Worm (Caenorhabditis elegans) whole organism, L1 larva: ENCODE data around the gene C32D5.8.

ENCODE experiments used
- C34B4.2 ChIP-seq: sonication (generic microtip); optimal IDR thresholded peaks from 2 replicates; lab custom pipeline; 2017; ENCODE audit warnings: mild to moderate bottlenecking, missing genetic modification characterization, missing compliant biosample characterization
- F16B12.6 ChIP-seq: fragments of 150-350 bp; optimal IDR thresholded peaks from 2 replicates; lab custom pipeline; 2014; ENCODE audit warnings: missing biosample characterization, missing genetic modification characterization
- alr-1 ChIP-seq: fragments of 200-800 bp; sonication (Bioruptor generic); optimal IDR thresholded peaks from 2 replicates; lab custom pipeline; 2018; ENCODE audit warnings: borderline replicate concordance, mild to moderate bottlenecking, missing genetic modification characterization, missing compliant biosample characterization
- aly-2 ChIP-seq: fragments of 150-350 bp; optimal IDR thresholded peaks from 2 replicates; lab custom pipeline; 2014; ENCODE audit warnings: missing biosample characterization, missing genetic modification characterization
- ama-1 ChIP-seq: fragments of 150-350 bp; optimal IDR thresholded peaks from 2 replicates; lab custom pipeline; 2014
- blmp-1 ChIP-seq: fragments of 150-350 bp; optimal IDR thresholded peaks from 2 replicates; lab custom pipeline; 2014; ENCODE audit warnings: missing biosample characterization, missing genetic modification characterization
- ceh-8 ChIP-seq: fragments of 200-800 bp; sonication (Bioruptor generic); optimal IDR thresholded peaks from 2 replicates; lab custom pipeline; 2018; ENCODE audit warnings: mild to moderate bottlenecking, missing genetic modification characterization, moderate library complexity, missing compliant biosample characterization
- ceh-90 ChIP-seq: sonication (generic microtip); optimal IDR thresholded peaks from 2 replicates; lab custom pipeline; 2016; ENCODE audit warnings: missing genetic modification characterization, missing compliant biosample characterization
- ces-1 ChIP-seq: fragments of 150-350 bp; optimal IDR thresholded peaks from 2 replicates; lab custom pipeline; 2014; ENCODE audit warnings: missing biosample characterization, missing genetic modification reagents, missing genetic modification characterization
- dpl-1 ChIP-seq, 3 experiments: fragments of 150-350 bp in 2 of 3; sonication (generic microtip) in 1 of 3; optimal IDR thresholded peaks; 2 replicates each; lab custom pipeline; 2014 to 2017; ENCODE audit warnings: missing biosample characterization in 3 of 3, missing genetic modification characterization in 3 of 3, missing genetic modification reagents in 3 of 3
- dsc-1 ChIP-seq: sonication (generic microtip); optimal IDR thresholded peaks from 2 replicates; lab custom pipeline; 2016; ENCODE audit warnings: mild to moderate bottlenecking, missing genetic modification characterization, missing compliant biosample characterization
- elt-2 ChIP-seq: sonication (generic microtip); optimal IDR thresholded peaks from 2 replicates; lab custom pipeline; 2016; ENCODE audit warnings: missing genetic modification characterization, mild to moderate bottlenecking, inconsistent platforms, missing compliant biosample characterization, missing genetic modification reagents
- elt-3 ChIP-seq, 6 experiments: fragments of 150-350 bp in 1 of 6; sonication (generic microtip); optimal IDR thresholded peaks; 2 replicates each; lab custom pipeline; 2017 to 2018; ENCODE audit warnings: missing biosample characterization in 6 of 6, missing genetic modification characterization in 6 of 6, inconsistent platforms in 1 of 6
- ets-5 ChIP-seq: fragments of 200-800 bp; sonication (Bioruptor generic); IDR thresholded peaks from 2 replicates; pipeline ENCODE4 v1.3.6; 2022; ENCODE audit warnings: missing genetic modification characterization, missing compliant biosample characterization
- fkh-8 ChIP-seq: sonication (generic microtip); optimal IDR thresholded peaks from 2 replicates; lab custom pipeline; 2016; ENCODE audit warnings: mild to moderate bottlenecking, missing genetic modification characterization, missing compliant biosample characterization
- hlh-17 ChIP-seq: fragments of 200-800 bp; sonication (Bioruptor generic); optimal IDR thresholded peaks from 2 replicates; lab custom pipeline; 2018; ENCODE audit warnings: missing genetic modification characterization, mild to moderate bottlenecking, missing compliant biosample characterization, moderate library complexity, borderline replicate concordance
- hlh-4 ChIP-seq: sonication (generic microtip); optimal IDR thresholded peaks from 2 replicates; lab custom pipeline; 2016; ENCODE audit warnings: mild to moderate bottlenecking, missing genetic modification characterization, missing compliant biosample characterization
- isw-1 ChIP-seq: fragments of 200-800 bp; sonication (Bioruptor generic); IDR thresholded peaks from 2 replicates; pipeline ENCODE4 v1.3.6; 2022; ENCODE audit warnings: missing genetic modification characterization, missing compliant biosample characterization
- lin-13 ChIP-seq: fragments of 150-350 bp; optimal IDR thresholded peaks from 2 replicates; lab custom pipeline; 2014; ENCODE audit warnings: missing biosample characterization, missing genetic modification reagents, missing genetic modification characterization
- lir-3 ChIP-seq: sonication (generic microtip); optimal IDR thresholded peaks from 2 replicates; lab custom pipeline; 2016; ENCODE audit warnings: mild to moderate bottlenecking, missing genetic modification characterization, moderate library complexity, missing compliant biosample characterization; ENCODE audit not compliant: poor library complexity
- mab-9 ChIP-seq: fragments of 200-800 bp; sonication (Bioruptor generic); IDR thresholded peaks from 2 replicates; pipeline ENCODE4 v1.3.6; 2022; ENCODE audit warnings: missing genetic modification reagents, missing genetic modification characterization, missing compliant biosample characterization
- mdl-1 ChIP-seq, 2 experiments: fragments of 150-350 bp; optimal IDR thresholded peaks; 2 replicates each; lab custom pipeline; 2014 to 2017; ENCODE audit warnings: missing biosample characterization in 2 of 2, missing genetic modification characterization in 2 of 2, inconsistent platforms in 1 of 2
- nhr-11 ChIP-seq: fragments of 150-350 bp; optimal IDR thresholded peaks from 2 replicates; lab custom pipeline; 2014; ENCODE audit warnings: missing biosample characterization, missing genetic modification characterization
- nhr-47 ChIP-seq: sonication (generic microtip); optimal IDR thresholded peaks from 2 replicates; lab custom pipeline; 2016; ENCODE audit warnings: mild to moderate bottlenecking, missing genetic modification characterization, moderate library complexity, missing compliant biosample characterization
- nhr-77 ChIP-seq: fragments of 150-350 bp; optimal IDR thresholded peaks from 2 replicates; lab custom pipeline; 2014; ENCODE audit warnings: missing biosample characterization, missing genetic modification characterization
- nhr-85 ChIP-seq: sonication (generic microtip); peaks from one replicate; lab custom pipeline; 2016; ENCODE audit warnings: missing genetic modification characterization, inconsistent platforms, missing compliant biosample characterization
- nhr-90 ChIP-seq: sonication (generic microtip); optimal IDR thresholded peaks from 2 replicates; lab custom pipeline; 2016; ENCODE audit warnings: mild to moderate bottlenecking, missing genetic modification characterization, missing compliant biosample characterization; ENCODE audit not compliant: poor library complexity
- pag-3 ChIP-seq: sonication (generic microtip); optimal IDR thresholded peaks from 2 replicates; lab custom pipeline; 2017; ENCODE audit warnings: missing genetic modification characterization, mild to moderate bottlenecking, missing compliant biosample characterization, antibody characterized with exemption, borderline replicate concordance; ENCODE audit not compliant: insufficient read depth
- pax-3 ChIP-seq: fragments of 200-800 bp; sonication (Bioruptor generic); optimal IDR thresholded peaks from 2 replicates; lab custom pipeline; 2018; ENCODE audit warnings: mild to moderate bottlenecking, missing genetic modification characterization, moderate library complexity, missing compliant biosample characterization
- pqm-1 ChIP-seq: sonication (generic microtip); optimal IDR thresholded peaks from 3 replicates; lab custom pipeline; 2017; ENCODE audit warnings: missing biosample characterization, missing genetic modification characterization
- snu-23 ChIP-seq: sonication (generic microtip); optimal IDR thresholded peaks from 2 replicates; lab custom pipeline; 2016; ENCODE audit warnings: missing genetic modification characterization, missing compliant biosample characterization
- sox-4 ChIP-seq: sonication (generic microtip); optimal IDR thresholded peaks from 2 replicates; lab custom pipeline; 2016; ENCODE audit warnings: missing genetic modification characterization, missing compliant biosample characterization
- sptf-1 ChIP-seq: fragments of 150-350 bp; optimal IDR thresholded peaks from 2 replicates; lab custom pipeline; 2014; ENCODE audit warnings: missing biosample characterization, missing genetic modification characterization
- sup-37 ChIP-seq: fragments of 200-800 bp; sonication (Bioruptor generic); optimal IDR thresholded peaks from 2 replicates; lab custom pipeline; 2018; ENCODE audit warnings: mild to moderate bottlenecking, missing genetic modification characterization, missing compliant biosample characterization
- swsn-7 ChIP-seq: sonication (generic microtip); optimal IDR thresholded peaks from 2 replicates; lab custom pipeline; 2016; ENCODE audit warnings: missing genetic modification characterization, missing compliant biosample characterization
- tbx-2 ChIP-seq: sonication (generic microtip); optimal IDR thresholded peaks from 2 replicates; lab custom pipeline; 2016; ENCODE audit warnings: missing genetic modification characterization, missing compliant biosample characterization
- unc-130 ChIP-seq: fragments of 150-350 bp; optimal IDR thresholded peaks from 2 replicates; lab custom pipeline; 2017; ENCODE audit warnings: missing biosample characterization, missing genetic modification characterization, inconsistent platforms
- vab-15 ChIP-seq: sonication (generic microtip); optimal IDR thresholded peaks from 2 replicates; lab custom pipeline; 2017; ENCODE audit warnings: missing genotype, mild to moderate bottlenecking, missing genetic modification characterization, missing compliant biosample characterization
- xbp-1 ChIP-seq: sonication (generic microtip); optimal IDR thresholded peaks from 2 replicates; lab custom pipeline; 2016; ENCODE audit warnings: missing genetic modification characterization, missing compliant biosample characterization
- zag-1 ChIP-seq: fragments of 150-350 bp; optimal IDR thresholded peaks from 2 replicates; lab custom pipeline; 2014; ENCODE audit warnings: missing biosample characterization, missing genetic modification characterization
- zip-4 ChIP-seq: fragments of 200-800 bp; sonication (Bioruptor generic); optimal IDR thresholded peaks from 2 replicates; lab custom pipeline; 2018; ENCODE audit warnings: mild to moderate bottlenecking, missing genetic modification characterization, moderate library complexity, missing compliant biosample characterization

Gene C32D5.8

ce11 chrII:6360822-6361221, 15.1 kb upstream of the C32D5.8 start, which contains the start of gene K10B2.4 (continued):
- no peak for TF ChIP-seq ceh-8 (GFP tag; lab: Kevin White, UChicago)
- no peak for TF ChIP-seq pag-3 (tag; lab: Kevin White, UChicago)
- no peak for TF ChIP-seq zag-1 (tag; lab: Kevin White, UChicago)
- TF ChIP-seq hlh-4 (tag; lab: Kevin White, UChicago) = no peak
- peak; percentile 56 to 77 (median 75) for TF ChIP-seq dpl-1 (GFP tag; optimal IDR thresholded peaks at IDR 0.05; lab: Kevin White, UChicago)
- no peak for TF ChIP-seq mab-9 (GFP tag; lab: Robert Waterston, UW)
- peak; percentile 53 for TF ChIP-seq dsc-1
- TF ChIP-seq unc-130 (tag; lab: Kevin White, UChicago) = peak; percentile 75
- no peak for TF ChIP-seq ces-1 (GFP tag; lab: Kevin White, UChicago)
- no peak for TF ChIP-seq alr-1 (tag; lab: Kevin White, UChicago)
- no peak for TF ChIP-seq aly-2
- TF ChIP-seq mdl-1 (tag; optimal IDR thresholded peaks at IDR 0.05; lab: Kevin White, UChicago) = no peak
- TF ChIP-seq nhr-47 (tag; lab: Kevin White, UChicago) = peak; percentile 74
- TF ChIP-seq nhr-90 (tag; lab: Kevin White, UChicago) = peak; percentile 54
- TF ChIP-seq isw-1 (GFP tag; lab: Robert Waterston, UW) = no peak
- no peak for TF ChIP-seq nhr-11
- TF ChIP-seq sup-37 (GFP tag; lab: Kevin White, UChicago) = no peak
- peak; percentile 72 for TF ChIP-seq swsn-7
- peak in 1 of 6 experiments; percentile 37 for TF ChIP-seq elt-3 (tag; optimal IDR thresholded peaks at IDR 0.05; lab: Kevin White, UChicago)
- no peak for TF ChIP-seq ets-5
- TF ChIP-seq C34B4.2 (tag; lab: Kevin White, UChicago) = no peak
- no peak for TF ChIP-seq elt-2
- no peak for TF ChIP-seq pax-3
- peak; percentile 49 for TF ChIP-seq nhr-77 (tag; lab: Kevin White, UChicago)
- TF ChIP-seq xbp-1 (tag; lab: Kevin White, UChicago) = peak; percentile 66
- peak; percentile 3 for TF ChIP-seq lir-3 (tag; lab: Kevin White, UChicago)
- no peak for TF ChIP-seq vab-15
- TF ChIP-seq hlh-17 (GFP tag; lab: Kevin White, UChicago) = no peak
- no peak for TF ChIP-seq pqm-1 (tag; lab: Kevin White, UChicago)
- peak; percentile 2 for TF ChIP-seq nhr-85 (tag; lab: Kevin White, UChicago)
- peak; percentile 6 for TF ChIP-seq fkh-8 (tag; lab: Kevin White, UChicago)
- TF ChIP-seq sox-4 = no peak
- peak; percentile 62 for TF ChIP-seq tbx-2
- peak; percentile 65 for TF ChIP-seq lin-13 (GFP tag; lab: Kevin White, UChicago)
- peak; percentile 22 for TF ChIP-seq ama-1 (lab: Kevin White, UChicago)
- TF ChIP-seq ceh-90 = no peak
- TF ChIP-seq zip-4 (GFP tag; lab: Kevin White, UChicago) = no peak
- TF ChIP-seq, all 84 proteins: peak for 40

- TF ChIP-seq sptf-1 (tag; lab: Kevin White, UChicago) (no peak), F16B12.6 (tag; lab: Kevin White, UChicago) (no peak), blmp-1 (tag; lab: Kevin White, UChicago) (peak; percentile 28), snu-23 (GFP tag; lab: Kevin White, UChicago) (no peak)
Measured at ce11 chrII:6358905-6359304, 13.1 kb upstream of the C32D5.8 start, which contains the start of gene C32D5.12. C32D5.12 (minus strand) TSS chrII:6359005.
